Fruit fly (Drosophila melanogaster) whole organism: Measurements from ENCODE around the gene Psf2.

Source experiments
- CG8478 ChIP-seq: fragments of >200 bp; optimal IDR thresholded peaks from 2 replicates; lab custom pipeline; 2018; ENCODE audit warnings: inconsistent platforms
- Dll ChIP-seq: fragments of >200 bp; optimal IDR thresholded peaks from 2 replicates; lab custom pipeline; 2017
- pan ChIP-seq: fragments of >200 bp; optimal IDR thresholded peaks from 2 replicates; lab custom pipeline; 2017
- psq ChIP-seq: fragments of >200 bp; optimal IDR thresholded peaks from 2 replicates; lab custom pipeline; 2017
- usp ChIP-seq: fragments of >200 bp; optimal IDR thresholded peaks from 2 replicates; lab custom pipeline; 2017; ENCODE audit warnings: missing biosample characterization, missing genetic modification characterization, mixed read lengths

- no peak for TF ChIP-seq CG8478 (lab: Kevin White, UChicago)
- TF ChIP-seq usp (GFP tag; lab: Kevin White, UChicago) = no peak
- TF ChIP-seq Dll (lab: Kevin White, UChicago) = no peak
- no peak for TF ChIP-seq psq (lab: Kevin White, UChicago)
- no peak for TF ChIP-seq pan (lab: Kevin White, UChicago)
These were observed 35.0 kb upstream of the Psf2 start for dm6 chr2L:4422154-4422553.
